Worm (Caenorhabditis elegans): ENCODE data around the gene pod-2.

DNA sequence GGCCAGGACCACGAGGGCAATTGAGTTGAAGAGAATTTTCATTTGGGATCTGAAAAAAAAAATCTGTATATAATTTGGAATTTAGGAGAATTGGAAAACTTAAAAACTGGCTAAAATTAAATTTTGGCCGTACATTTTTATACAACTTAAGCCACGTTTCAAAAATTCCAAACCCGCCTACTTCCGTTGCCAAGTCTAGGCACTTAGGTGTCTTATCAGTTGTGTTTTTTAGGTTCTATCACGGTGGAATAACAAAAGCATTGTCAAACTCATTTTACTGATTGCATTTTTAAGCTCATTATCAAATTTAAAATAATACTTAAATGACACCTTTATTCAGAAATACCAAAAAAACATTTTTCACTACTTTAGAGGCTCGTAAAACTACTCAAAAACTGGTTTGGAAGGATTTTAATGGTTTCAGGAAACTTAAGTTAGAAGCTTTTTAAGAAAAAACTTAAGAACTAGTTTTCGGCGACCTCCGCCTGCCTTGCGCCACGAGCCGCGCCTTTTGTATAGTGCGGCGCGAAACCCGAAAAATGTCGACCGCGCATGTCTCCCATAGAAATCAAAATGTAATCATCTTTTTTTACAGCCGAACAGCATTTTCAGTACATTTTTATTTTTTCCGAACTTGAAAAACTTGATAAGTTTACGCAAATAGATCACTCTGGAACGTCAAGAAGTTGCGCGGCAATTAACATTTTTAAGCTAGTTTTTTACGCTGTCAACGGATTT lies 18.4 kb upstream of the pod-2 start, which contains the start of gene lips-13:
- TF ChIP-seq W03F9.2 (tag; optimal IDR thresholded peaks at IDR 0.05): no peak
- no peak for TF ChIP-seq him-1 (tag; optimal IDR thresholded peaks at IDR 0.05)

All from whole organism, L4/young adult.